Worm (Caenorhabditis elegans): ENCODE results near the gene dpff-1.
A peak's percentile ranks its signal among the peaks of the same experiment; 100 is the strongest.

The dpff-1 gene

DNA sequence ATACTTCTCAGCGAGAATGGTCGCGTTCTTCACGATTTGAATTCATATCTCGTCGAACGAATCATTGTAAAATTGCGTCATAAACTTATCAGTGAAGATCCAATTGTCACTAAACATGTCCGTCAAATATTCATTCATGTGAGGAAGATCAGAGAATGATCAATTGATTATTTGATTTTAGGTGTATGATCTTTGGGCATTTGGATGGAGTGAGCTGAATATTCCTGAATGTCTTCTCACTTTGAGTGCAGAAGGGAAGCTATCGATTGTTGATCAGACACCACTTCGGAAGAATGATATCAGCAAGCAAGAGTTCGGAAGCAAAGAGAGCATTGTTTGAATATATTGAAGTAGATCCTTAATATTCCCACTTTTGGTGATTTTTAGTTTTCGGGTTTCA, 31.9 kb downstream of the dpff-1 start:
- TF ChIP-seq ref-2 (tag; optimal IDR thresholded peaks at IDR 0.05) (no peak), ceh-45 (GFP tag; IDR thresholded peaks at IDR 0.05) (no peak), npax-4 (tag; optimal IDR thresholded peaks at IDR 0.05) (no peak), nfya-1 (tag; optimal IDR thresholded peaks at IDR 0.05) (no peak), unc-55 (GFP tag; optimal IDR thresholded peaks at IDR 0.05) (peak; percentile 59), hlh-15 (tag; optimal IDR thresholded peaks at IDR 0.05) (no peak), unc-3 (GFP tag; conservative IDR thresholded peaks at IDR 0.05) (no peak), unc-3 (tag; optimal IDR thresholded peaks at IDR 0.05) (no peak), nhr-232 (tag; optimal IDR thresholded peaks at IDR 0.05) (no peak)

ce11 chrIII:5872288-5872687, 33.9 kb downstream of the dpff-1 start:
- TF ChIP-seq hlh-8 (tag; optimal IDR thresholded peaks at IDR 0.05) = peak; percentile 36
- no peak for TF ChIP-seq ceh-34 (tag; optimal IDR thresholded peaks at IDR 0.05)

ce11 chrIII:5871760-5872159, 34.4 kb downstream of the dpff-1 start, which contains the start of the genes F01F1.11 and F01F1.3:
TSS of gene F01F1.11 (minus strand) at chrIII:5871877.
TSS of gene F01F1.3 (plus strand) at chrIII:5871938.
- TF ChIP-seq tbx-7 (tag; optimal IDR thresholded peaks at IDR 0.05) = peak; percentile 64
- TF ChIP-seq ceh-2 (tag; optimal IDR thresholded peaks at IDR 0.05) = peak; percentile 80
- TF ChIP-seq mec-3 (tag; optimal IDR thresholded peaks at IDR 0.05; ENCODE audit: borderline replicate concordance) = no peak
- no peak for TF ChIP-seq unc-86 (tag; optimal IDR thresholded peaks at IDR 0.05)
- no peak for TF ChIP-seq npax-4 (tag; optimal IDR thresholded peaks at IDR 0.05)
- TF ChIP-seq fkh-10 (GFP tag; optimal IDR thresholded peaks at IDR 0.05) = no peak
- TF ChIP-seq odd-2 (tag; optimal IDR thresholded peaks at IDR 0.05) = no peak
- peak; percentile 99 for TF ChIP-seq ets-4 (tag; optimal IDR thresholded peaks at IDR 0.05)
- no peak for TF ChIP-seq hlh-8 (tag; optimal IDR thresholded peaks at IDR 0.05)
- no peak for TF ChIP-seq hlh-13 (GFP tag; optimal IDR thresholded peaks at IDR 0.05)
- no peak for TF ChIP-seq gmeb-2 (tag; optimal IDR thresholded peaks at IDR 0.05)
- TF ChIP-seq hlh-6 (tag; optimal IDR thresholded peaks at IDR 0.05) = no peak
- TF ChIP-seq sdc-2 (tag; optimal IDR thresholded peaks at IDR 0.05) = no peak
- TF ChIP-seq ceh-34 (tag; optimal IDR thresholded peaks at IDR 0.05) = peak; percentile 37
- TF ChIP-seq pax-1 (tag; optimal IDR thresholded peaks at IDR 0.05) = peak; percentile 14
- no peak for TF ChIP-seq madf-2 (tag; optimal IDR thresholded peaks at IDR 0.05)
- TF ChIP-seq ceh-48 (tag; optimal IDR thresholded peaks at IDR 0.05) = no peak
- TF ChIP-seq rnt-1 (tag; optimal IDR thresholded peaks at IDR 0.05) = peak; percentile 37
- no peak for TF ChIP-seq sox-4 (tag; optimal IDR thresholded peaks at IDR 0.05)
- no peak for TF ChIP-seq pag-3 (tag; optimal IDR thresholded peaks at IDR 0.05; ENCODE audit: borderline replicate concordance)
- no peak for TF ChIP-seq ceh-6 (GFP tag; optimal IDR thresholded peaks at IDR 0.05)
- no peak for TF ChIP-seq pha-2 (tag; optimal IDR thresholded peaks at IDR 0.05)
- TF ChIP-seq che-1 (tag; optimal IDR thresholded peaks at IDR 0.05) = no peak
- TF ChIP-seq ceh-22 (tag; optimal IDR thresholded peaks at IDR 0.05) = no peak
- no peak for TF ChIP-seq lin-11 (tag; optimal IDR thresholded peaks at IDR 0.05)
- TF ChIP-seq ref-2 (tag; optimal IDR thresholded peaks at IDR 0.05) = peak; percentile 62
- TF ChIP-seq pqm-1 (tag; optimal IDR thresholded peaks at IDR 0.05) = no peak
- TF ChIP-seq dmd-4 (tag; optimal IDR thresholded peaks at IDR 0.05; ENCODE audit: borderline replicate concordance) = no peak
- peak; percentile 89 for TF ChIP-seq ceh-31 (tag; optimal IDR thresholded peaks at IDR 0.05)
- no peak for TF ChIP-seq ahr-1 (tag; optimal IDR thresholded peaks at IDR 0.05)
- peak; percentile 35 for TF ChIP-seq ceh-14 (tag; optimal IDR thresholded peaks at IDR 0.05)
- no peak for TF ChIP-seq unc-55 (GFP tag; optimal IDR thresholded peaks at IDR 0.05)
- no peak for TF ChIP-seq fkh-6 (tag; optimal IDR thresholded peaks at IDR 0.05)
- no peak for TF ChIP-seq eyg-1 (tag; optimal IDR thresholded peaks at IDR 0.05)
- TF ChIP-seq unc-42 (tag; optimal IDR thresholded peaks at IDR 0.05) = peak; percentile 50
- TF ChIP-seq ceh-18 (tag; optimal IDR thresholded peaks at IDR 0.05) = no peak
- TF ChIP-seq K02D7.2 (tag; optimal IDR thresholded peaks at IDR 0.05) = no peak
- TF ChIP-seq hlh-30 (tag; optimal IDR thresholded peaks at IDR 0.05; ENCODE audit: insufficient read depth) = no peak
- TF ChIP-seq ceh-30 (tag; optimal IDR thresholded peaks at IDR 0.05) = no peak
- TF ChIP-seq F13H6.1 (tag; optimal IDR thresholded peaks at IDR 0.05) = peak; percentile 19
- no peak for TF ChIP-seq nhr-232 (tag; optimal IDR thresholded peaks at IDR 0.05)
- TF ChIP-seq lim-6 (tag; optimal IDR thresholded peaks at IDR 0.05) = no peak
- no peak for TF ChIP-seq pros-1 (tag; optimal IDR thresholded peaks at IDR 0.05)
- TF ChIP-seq syd-9 (tag; optimal IDR thresholded peaks at IDR 0.05) = no peak
- peak; percentile 38 for TF ChIP-seq elt-2 (tag; optimal IDR thresholded peaks at IDR 0.05)
